Worm (Caenorhabditis elegans): ENCODE results near the gene mtm-5.

DNA sequence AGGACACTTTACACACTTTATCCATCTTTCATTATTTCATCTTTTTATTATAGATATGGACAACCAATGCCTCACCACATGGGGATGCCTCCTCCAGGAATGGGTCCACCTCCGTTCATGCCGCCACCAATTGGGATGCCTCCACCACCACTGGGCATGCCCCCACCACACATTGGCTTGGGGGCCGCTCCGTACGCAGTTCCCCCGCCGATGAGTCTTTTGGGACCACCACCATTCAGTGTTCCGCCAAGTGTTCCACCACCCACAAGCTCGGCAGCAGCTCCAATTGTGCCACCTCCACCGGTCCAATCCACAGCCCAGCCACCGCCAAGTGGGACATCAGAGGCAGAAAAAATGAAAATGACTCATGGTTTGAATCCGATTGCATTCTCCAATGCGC is 28.4 kb downstream of the mtm-5 start:
- TF ChIP-seq blmp-1 (tag; optimal IDR thresholded peaks at IDR 0.05), result no peak
- no peak for TF ChIP-seq elt-3 (tag; optimal IDR thresholded peaks at IDR 0.05)
- no peak for TF ChIP-seq unc-39 (tag; optimal IDR thresholded peaks at IDR 0.05)
- no peak for TF ChIP-seq ces-1 (GFP tag; optimal IDR thresholded peaks at IDR 0.05)
- TF ChIP-seq mep-1 (tag; optimal IDR thresholded peaks at IDR 0.05), result no peak
- no peak for TF ChIP-seq ceh-83 (GFP tag; optimal IDR thresholded peaks at IDR 0.05)
- TF ChIP-seq cnd-1 (tag; optimal IDR thresholded peaks at IDR 0.05), result no peak
- TF ChIP-seq lsy-2 (tag; optimal IDR thresholded peaks at IDR 0.05), result no peak
- no peak for TF ChIP-seq snpc-4 (tag; optimal IDR thresholded peaks at IDR 0.05)
- no peak for TF ChIP-seq ztf-11 (tag; optimal IDR thresholded peaks at IDR 0.05)
- no peak for TF ChIP-seq unc-62 (GFP tag; optimal IDR thresholded peaks at IDR 0.05)
- TF ChIP-seq sptf-1 (tag; optimal IDR thresholded peaks at IDR 0.05), result no peak

Measured in whole organism, mixed stage, embryonic.